Worm (Caenorhabditis elegans) whole organism, mixed stage, embryonic: ENCODE results near the gene ant-1.4.

Experiments
- M03D4.4 ChIP-seq: sonication (generic microtip); optimal IDR thresholded peaks from 2 replicates; lab custom pipeline; 2017; ENCODE audit warnings: mild to moderate bottlenecking, missing genetic modification characterization, missing compliant biosample characterization
- blmp-1 ChIP-seq: fragments of 150-350 bp; optimal IDR thresholded peaks from 2 replicates; lab custom pipeline; 2014; ENCODE audit warnings: missing biosample characterization, missing genetic modification characterization
- ces-1 ChIP-seq: fragments of 150-350 bp; optimal IDR thresholded peaks from 2 replicates; lab custom pipeline; 2014; ENCODE audit warnings: missing biosample characterization, missing genetic modification reagents, missing genetic modification characterization
- drap-1 ChIP-seq: fragments of 200-800 bp; sonication (Bioruptor generic); optimal IDR thresholded peaks from 3 replicates; lab custom pipeline; 2018; ENCODE audit warnings: mild to moderate bottlenecking, missing genetic modification characterization, missing compliant biosample characterization
- lin-13 ChIP-seq: fragments of 150-350 bp; optimal IDR thresholded peaks from 2 replicates; lab custom pipeline; 2014; ENCODE audit warnings: missing biosample characterization, missing genetic modification characterization
- mab-5 ChIP-seq: fragments of 150-350 bp; optimal IDR thresholded peaks from 2 replicates; lab custom pipeline; 2014; ENCODE audit warnings: missing biosample characterization, missing genetic modification characterization
- nhr-2 ChIP-seq: fragments of 150-350 bp; optimal IDR thresholded peaks from 2 replicates; lab custom pipeline; 2014; ENCODE audit warnings: missing biosample characterization, missing genetic modification characterization
- nhr-76 ChIP-seq: sonication (generic microtip); optimal IDR thresholded peaks from 2 replicates; lab custom pipeline; 2017; ENCODE audit warnings: missing biosample characterization, missing genetic modification characterization
- pha-4 ChIP-seq: fragments of 150-350 bp; optimal IDR thresholded peaks from 2 replicates; lab custom pipeline; 2018; ENCODE audit warnings: missing biosample characterization, missing genetic modification reagents, missing genetic modification characterization
- snpc-4 ChIP-seq: fragments of 150-350 bp; optimal IDR thresholded peaks from 2 replicates; lab custom pipeline; 2014; ENCODE audit warnings: missing biosample characterization, missing genetic modification characterization

- TF ChIP-seq drap-1 (GFP tag; lab: Kevin White, UChicago) (no peak), pha-4 (no peak), nhr-76 (no peak), lin-13 (tag; lab: Kevin White, UChicago) (no peak), nhr-2 (tag; lab: Kevin White, UChicago) (no peak), blmp-1 (tag; lab: Kevin White, UChicago) (no peak), mab-5 (tag; lab: Kevin White, UChicago) (no peak), ces-1 (no peak), snpc-4 (tag; lab: Kevin White, UChicago) (no peak), M03D4.4 (tag; lab: Kevin White, UChicago) (no peak)
These were observed 27.1 kb upstream of the ant-1.4 start, which contains the start of gene srlf-3 for ce11 chrIV:8487183-8487582.
